Worm (Caenorhabditis elegans): ENCODE measurements around the gene F12E12.2.

- TF ChIP-seq nhr-77 (tag; optimal IDR thresholded peaks at IDR 0.05) (no peak), ces-1 (GFP tag; optimal IDR thresholded peaks at IDR 0.05) (no peak), unc-130 (GFP tag; optimal IDR thresholded peaks at IDR 0.05) (no peak), ztf-11 (tag; optimal IDR thresholded peaks at IDR 0.05) (no peak), jun-1 (tag; optimal IDR thresholded peaks at IDR 0.05) (no peak), zfp-3 (GFP tag; conservative IDR thresholded peaks at IDR 0.05) (no peak), pha-4 (GFP tag; IDR thresholded peaks at IDR 0.05) (no peak), pha-4 (tag; optimal IDR thresholded peaks at IDR 0.05) (no peak), unc-62 (GFP tag; optimal IDR thresholded peaks at IDR 0.05 in 1 of 2) (no peak), unc-62 (tag; optimal IDR thresholded peaks at IDR 0.05) (no peak), dmd-8 (GFP tag; IDR thresholded peaks at IDR 0.05) (no peak), ceh-82 (tag; optimal IDR thresholded peaks at IDR 0.05) (no peak)
Observed at ce11 chrII:3716455-3716854, 23.3 kb upstream of the F12E12.2 start, which contains the start of gene srh-99.

Data from whole organism, L4 larva.